Worm (Caenorhabditis elegans): ENCODE data around the gene F09B12.7.

ce11 chrX:15072877-15073276 lies 22.0 kb downstream of the F09B12.7 start:
- TF ChIP-seq ztf-29 (GFP tag; IDR thresholded peaks at IDR 0.05) (no peak), ztf-23 (GFP tag; IDR thresholded peaks at IDR 0.05) (no peak), tab-1 (GFP tag; IDR thresholded peaks at IDR 0.05) (no peak)
